Fruit fly (Drosophila melanogaster) whole organism, embryonic: ENCODE measurements around the gene CG14564.

Experiments
- ATbp ChIP-seq: fragments of 200-800 bp; sonication (Bioruptor generic); optimal IDR thresholded peaks from 2 replicates; lab custom pipeline; 2017; ENCODE audit warnings: missing biosample characterization, mild to moderate bottlenecking, missing genetic modification characterization, missing genetic modification reagents
- Antp ChIP-seq: fragments of 200-800 bp; sonication (Bioruptor generic); optimal IDR thresholded peaks from 3 replicates; lab custom pipeline; 2016; ENCODE audit warnings: missing biosample characterization, missing genetic modification characterization
- Blimp-1 ChIP-seq: fragments of 200-800 bp; sonication (Bioruptor generic); optimal IDR thresholded peaks from 3 replicates; lab custom pipeline; 2018; ENCODE audit warnings: missing biosample characterization, missing genetic modification characterization, mild to moderate bottlenecking, moderate library complexity, missing genetic modification reagents
- CG1233 ChIP-seq: fragments of 200-800 bp; sonication (Bioruptor generic); optimal IDR thresholded peaks from 4 replicates; lab custom pipeline; 2018; ENCODE audit warnings: missing biosample characterization, mild to moderate bottlenecking, missing genetic modification characterization
- CG12769 ChIP-seq: fragments of 200-800 bp; sonication (Bioruptor generic); optimal IDR thresholded peaks from 2 replicates; lab custom pipeline; 2019; ENCODE audit warnings: missing biosample characterization, mild to moderate bottlenecking, missing genetic modification characterization, moderate library complexity
- CG13775 ChIP-seq: fragments of 200-800 bp; sonication (Bioruptor generic); optimal IDR thresholded peaks from 3 replicates; lab custom pipeline; 2017; ENCODE audit warnings: missing biosample characterization, mild to moderate bottlenecking, missing genetic modification characterization
- CG14014 ChIP-seq: fragments of 200-800 bp; sonication (Bioruptor generic); IDR thresholded peaks from 2 replicates; pipeline ENCODE4 v1.3.6; 2022; ENCODE audit warnings: missing biosample characterization, missing genetic modification characterization
- CG16863 ChIP-seq: fragments of 200-800 bp; sonication (Bioruptor generic); optimal IDR thresholded peaks from 3 replicates; lab custom pipeline; 2016; ENCODE audit warnings: missing biosample characterization, missing genetic modification characterization
- CG17359 ChIP-seq: fragments of 200-800 bp; sonication (Bioruptor generic); optimal IDR thresholded peaks from 3 replicates; lab custom pipeline; 2018; ENCODE audit warnings: missing biosample characterization, mild to moderate bottlenecking, missing genetic modification characterization, moderate library complexity
- CG17802 ChIP-seq: fragments of 200-800 bp; sonication (Bioruptor generic); optimal IDR thresholded peaks from 2 replicates; lab custom pipeline; 2018; ENCODE audit warnings: missing biosample characterization, mild to moderate bottlenecking, missing genetic modification characterization, moderate library complexity
- CG30403 ChIP-seq: fragments of 200-800 bp; sonication (Bioruptor generic); optimal IDR thresholded peaks from 3 replicates; lab custom pipeline; 2016; ENCODE audit warnings: missing biosample characterization, missing genetic modification characterization
- CG33557 ChIP-seq: fragments of 200-800 bp; sonication (Bioruptor generic); optimal IDR thresholded peaks from 2 replicates; lab custom pipeline; 2019; ENCODE audit warnings: missing biosample characterization, mild to moderate bottlenecking, missing genetic modification characterization, moderate library complexity
- CG4707 ChIP-seq: fragments of 200-800 bp; sonication (Bioruptor generic); optimal IDR thresholded peaks from 2 replicates; lab custom pipeline; 2018; ENCODE audit warnings: missing biosample characterization, mild to moderate bottlenecking, missing genetic modification characterization, moderate library complexity
- CG6683 ChIP-seq: fragments of 200-800 bp; sonication (Bioruptor generic); optimal IDR thresholded peaks from 2 replicates; lab custom pipeline; 2017; ENCODE audit warnings: missing biosample characterization, mild to moderate bottlenecking, missing genetic modification characterization, missing genetic modification reagents
- CG8944 ChIP-seq: fragments of 200-800 bp; sonication (Bioruptor generic); optimal IDR thresholded peaks from 3 replicates; lab custom pipeline; 2016; ENCODE audit warnings: missing biosample characterization, missing genetic modification characterization
- D ChIP-seq, 2 experiments: fragments of 200-800 bp in 1 of 2; fragments of >200 bp in 1 of 2; sonication (Bioruptor generic) in 1 of 2; optimal IDR thresholded peaks; 2 replicates in 1 of 2; 3 replicates in 1 of 2; lab custom pipeline; 2017; ENCODE audit warnings: mild to moderate bottlenecking in 1 of 2, missing biosample characterization in 1 of 2, missing genetic modification characterization in 1 of 2, missing genetic modification reagents in 1 of 2
- Deaf1 ChIP-seq: fragments of 200-800 bp; optimal IDR thresholded peaks from 3 replicates; lab custom pipeline; 2019; ENCODE audit warnings: missing biosample characterization, mild to moderate bottlenecking, missing genetic modification characterization, moderate library complexity
- Dip3 ChIP-seq: fragments of 200-800 bp; sonication (Bioruptor generic); optimal IDR thresholded peaks from 3 replicates; lab custom pipeline; 2016; ENCODE audit warnings: missing biosample characterization, missing genetic modification characterization
- GATAe ChIP-seq: fragments of 200-800 bp; sonication (Bioruptor generic); conservative IDR thresholded peaks from 2 replicates; pipeline ENCODE4 v1.3.6; 2022; ENCODE audit warnings: missing biosample characterization, missing genetic modification characterization
- Hmx ChIP-seq: fragments of 200-800 bp; sonication (Bioruptor generic); optimal IDR thresholded peaks from 2 replicates; lab custom pipeline; 2016; ENCODE audit warnings: missing biosample characterization, missing genetic modification characterization
- Hr3 ChIP-seq: fragments of 200-800 bp; sonication (Bioruptor generic); optimal IDR thresholded peaks from 3 replicates; lab custom pipeline; 2016; ENCODE audit warnings: missing biosample characterization, missing genetic modification characterization
- Lpt ChIP-seq: fragments of >200 bp; optimal IDR thresholded peaks from 2 replicates; lab custom pipeline; 2018; ENCODE audit warnings: missing biosample characterization, missing genetic modification characterization
- Mes4 ChIP-seq: fragments of 200-800 bp; sonication (Bioruptor generic); optimal IDR thresholded peaks from 2 replicates; lab custom pipeline; 2016; ENCODE audit warnings: missing biosample characterization, missing genetic modification characterization
- Sry-β ChIP-seq: fragments of 200-800 bp; sonication (Bioruptor generic); optimal IDR thresholded peaks from 2 replicates; lab custom pipeline; 2018; ENCODE audit warnings: missing biosample characterization, mild to moderate bottlenecking, missing genetic modification characterization, moderate library complexity
- TFAM ChIP-seq: fragments of 200-800 bp; sonication (Bioruptor generic); optimal IDR thresholded peaks from 2 replicates; lab custom pipeline; 2017; ENCODE audit warnings: missing biosample characterization, missing genetic modification characterization, inconsistent platforms
- ap ChIP-seq: fragments of 200-800 bp; sonication (Bioruptor generic); IDR thresholded peaks from 2 replicates; pipeline ENCODE4 v1.3.6; 2022; ENCODE audit warnings: missing biosample characterization, missing genetic modification characterization
- az2 ChIP-seq: fragments of 200-800 bp; sonication (Bioruptor generic); optimal IDR thresholded peaks from 3 replicates; lab custom pipeline; 2016; ENCODE audit warnings: missing biosample characterization, missing genetic modification characterization
- bsh ChIP-seq, 2 experiments: fragments of 200-800 bp; sonication (Bioruptor generic); optimal IDR thresholded peaks; 2 replicates each; lab custom pipeline; 2017 to 2018; ENCODE audit warnings: mild to moderate bottlenecking in 2 of 2, missing biosample characterization in 2 of 2, missing genetic modification characterization in 2 of 2, moderate library complexity in 1 of 2
- btn ChIP-seq: fragments of 200-800 bp; sonication (Bioruptor generic); optimal IDR thresholded peaks from 2 replicates; lab custom pipeline; 2016; ENCODE audit warnings: missing biosample characterization, missing genetic modification characterization
- cato ChIP-seq: fragments of 200-800 bp; sonication (Bioruptor generic); optimal IDR thresholded peaks from 2 replicates; lab custom pipeline; 2016; ENCODE audit warnings: missing biosample characterization, missing genetic modification characterization, borderline replicate concordance
- corto ChIP-seq: fragments of 200-800 bp; sonication (Bioruptor generic); optimal IDR thresholded peaks from 2 replicates; lab custom pipeline; 2016; ENCODE audit warnings: missing biosample characterization, mild to moderate bottlenecking, missing genetic modification characterization, moderate library complexity
- dmrt99B ChIP-seq: fragments of 200-800 bp; sonication (Bioruptor generic); optimal IDR thresholded peaks from 2 replicates; lab custom pipeline; 2018; ENCODE audit warnings: missing biosample characterization, mild to moderate bottlenecking, missing genetic modification characterization, moderate library complexity
- dpn ChIP-seq, 2 experiments: fragments of 200-800 bp; sonication (Bioruptor generic); optimal IDR thresholded peaks; 3 replicates each; lab custom pipeline; 2016; ENCODE audit warnings: missing biosample characterization in 2 of 2, missing genetic modification characterization in 2 of 2
- fd64A ChIP-seq: fragments of 200-800 bp; sonication (Bioruptor generic); optimal IDR thresholded peaks from 3 replicates; lab custom pipeline; 2018; ENCODE audit warnings: missing biosample characterization, mild to moderate bottlenecking, missing genetic modification characterization
- grn ChIP-seq: fragments of 200-800 bp; sonication (Bioruptor generic); optimal IDR thresholded peaks from 3 replicates; lab custom pipeline; 2017; ENCODE audit warnings: missing biosample characterization, missing genetic modification characterization
- lilli ChIP-seq: fragments of 200-800 bp; sonication (Bioruptor generic); optimal IDR thresholded peaks from 3 replicates; lab custom pipeline; 2016; ENCODE audit warnings: missing biosample characterization, missing genetic modification characterization
- nmo ChIP-seq: fragments of 200-800 bp; sonication (Bioruptor generic); optimal IDR thresholded peaks from 2 replicates; lab custom pipeline; 2018; ENCODE audit warnings: missing biosample characterization, mild to moderate bottlenecking, missing genetic modification characterization, moderate library complexity
- p53 ChIP-seq: fragments of 200-800 bp; sonication (Bioruptor generic); optimal IDR thresholded peaks from 2 replicates; lab custom pipeline; 2016; ENCODE audit warnings: missing biosample characterization, missing genetic modification characterization
- ro ChIP-seq: fragments of 200-800 bp; sonication (Bioruptor generic); IDR thresholded peaks from 2 replicates; pipeline ENCODE4 v1.3.6; 2022; ENCODE audit warnings: missing biosample characterization, missing genetic modification characterization
- run ChIP-seq: fragments of 200-800 bp; sonication (Bioruptor generic); optimal IDR thresholded peaks from 3 replicates; lab custom pipeline; 2018; ENCODE audit warnings: missing biosample characterization, mild to moderate bottlenecking, missing genetic modification characterization
- sc ChIP-seq, 3 experiments: fragments of >200 bp in 2 of 3; fragments of 200-800 bp in 1 of 3; sonication (Bioruptor generic) in 1 of 3; optimal IDR thresholded peaks; 2 replicates in 2 of 3; 3 replicates in 1 of 3; lab custom pipeline; 2017; ENCODE audit warnings: mild to moderate bottlenecking in 1 of 3, missing biosample characterization in 1 of 3, missing genetic modification characterization in 1 of 3, missing genetic modification reagents in 1 of 3
- slp2 ChIP-seq: fragments of 200-800 bp; sonication (Bioruptor generic); optimal IDR thresholded peaks from 2 replicates; lab custom pipeline; 2016; ENCODE audit warnings: missing biosample characterization, missing genetic modification characterization
- sob ChIP-seq: fragments of 200-800 bp; sonication (Bioruptor generic); IDR thresholded peaks from 2 replicates; pipeline ENCODE4 v1.3.6; 2022; ENCODE audit warnings: missing biosample characterization, missing genetic modification characterization
- ssp ChIP-seq: fragments of 200-800 bp; sonication (Bioruptor generic); IDR thresholded peaks from 2 replicates; pipeline ENCODE4 v1.3.6; 2022; ENCODE audit warnings: missing biosample characterization, missing genetic modification characterization
- twi ChIP-seq: fragments of 200-800 bp; optimal IDR thresholded peaks from 2 replicates; lab custom pipeline; 2019; ENCODE audit warnings: missing biosample characterization, mild to moderate bottlenecking, missing genetic modification characterization, moderate library complexity
- vfl ChIP-seq: fragments of 200-800 bp; sonication (Bioruptor generic); optimal IDR thresholded peaks from 2 replicates; lab custom pipeline; 2016; ENCODE audit warnings: missing biosample characterization, missing genetic modification characterization
- z ChIP-seq: fragments of 200-800 bp; sonication (Bioruptor generic); IDR thresholded peaks from 3 replicates; pipeline ENCODE4 v1.3.6; 2022; ENCODE audit warnings: missing biosample characterization, missing genetic modification characterization

CG14564 gene

DNA sequence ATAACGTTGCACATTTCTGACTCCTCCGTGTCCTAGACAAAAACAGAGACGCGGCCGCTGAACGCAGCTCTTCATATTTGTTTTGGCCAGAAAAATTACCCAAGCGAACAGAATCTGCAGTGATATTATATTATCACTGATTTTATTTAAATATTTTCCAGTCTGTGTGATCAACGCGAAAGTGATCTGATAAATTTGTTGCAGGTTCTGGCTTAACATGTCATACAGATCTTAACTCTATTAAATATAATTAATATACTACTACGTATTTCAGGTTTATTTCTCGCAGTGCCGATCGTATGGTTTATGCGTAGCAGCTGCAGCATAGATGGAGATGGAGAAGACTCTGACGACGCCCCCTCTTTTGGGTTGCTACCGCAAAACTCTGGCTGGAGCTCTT, 36.1 kb upstream of the CG14564 start:
- TF ChIP-seq Deaf1 (tag; lab: Kevin White, UChicago) = no peak
- no peak for TF ChIP-seq Hmx (GFP tag; lab: Kevin White, UChicago)
- no peak for TF ChIP-seq twi (tag; lab: Kevin White, UChicago)
- TF ChIP-seq p53 = no peak
- peak in 1 of 2 experiments; percentile 19 for TF ChIP-seq bsh (GFP tag; optimal IDR thresholded peaks at IDR 0.05; lab: Kevin White, UChicago)
- TF ChIP-seq, all 482 proteins: peak for 1

DNA sequence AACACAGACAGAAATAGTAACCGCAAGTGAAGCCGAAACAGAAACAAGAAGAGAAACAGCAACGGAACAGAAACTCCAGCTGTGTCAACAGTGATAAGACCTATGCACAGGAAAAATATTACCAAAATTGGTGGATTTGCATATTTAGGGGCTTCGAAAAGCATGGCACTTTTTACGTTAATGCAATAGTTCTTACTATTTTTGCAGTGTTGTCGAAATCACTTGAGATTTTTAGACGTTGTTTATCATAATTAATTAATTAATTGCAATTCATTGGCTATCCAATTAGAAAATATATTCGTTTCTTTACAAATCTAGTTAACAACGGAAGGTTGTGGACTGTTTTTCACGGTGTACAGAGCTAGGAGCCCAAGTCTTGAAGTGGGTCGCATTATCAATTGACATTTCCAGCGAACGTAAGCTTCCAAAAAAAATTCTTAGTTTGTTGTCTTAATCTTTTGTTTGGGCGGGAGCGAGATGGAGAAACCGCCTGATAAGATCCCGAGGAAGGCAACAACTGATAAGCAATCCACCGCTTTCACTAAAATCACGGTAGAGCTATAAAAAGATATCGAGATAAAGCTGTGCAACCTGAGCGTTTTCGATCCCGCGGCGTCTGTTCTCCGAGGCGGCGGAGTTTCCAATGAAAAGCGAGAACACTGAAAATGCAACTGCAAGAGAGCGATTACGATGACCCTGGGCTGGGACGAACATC, 29.8 kb upstream of the CG14564 start:
- TF ChIP-seq z = no peak
- no peak for TF ChIP-seq CG12769 (tag; lab: Kevin White, UChicago)
- TF ChIP-seq Lpt = no peak
- TF ChIP-seq D (optimal IDR thresholded peaks at IDR 0.05; lab: Kevin White, UChicago) = no peak
- no peak for TF ChIP-seq D (GFP tag; optimal IDR thresholded peaks at IDR 0.05; lab: Kevin White, UChicago)
- TF ChIP-seq Hmx (GFP tag; lab: Kevin White, UChicago) = no peak
- no peak for TF ChIP-seq sob (GFP tag; lab: Robert Waterston, UW)
- no peak for TF ChIP-seq vfl
- no peak for TF ChIP-seq Antp (GFP tag; lab: Kevin White, UChicago)
- no peak for TF ChIP-seq CG17359 (tag; lab: Kevin White, UChicago)
- TF ChIP-seq cato (GFP tag; lab: Kevin White, UChicago) = no peak
- TF ChIP-seq CG1233 (GFP tag; lab: Kevin White, UChicago) = no peak
- TF ChIP-seq CG13775 = no peak
- TF ChIP-seq nmo (GFP tag; lab: Kevin White, UChicago) = peak; percentile 49
- peak; percentile 27 for TF ChIP-seq Blimp-1
- TF ChIP-seq run (tag; lab: Kevin White, UChicago) = no peak
- peak; percentile 16 for TF ChIP-seq CG30403 (GFP tag; lab: Kevin White, UChicago)
- no peak for TF ChIP-seq CG4707 (GFP tag; lab: Kevin White, UChicago)
- no peak for TF ChIP-seq ap (GFP tag; lab: Robert Waterston, UW)
- TF ChIP-seq GATAe (GFP tag; lab: Robert Waterston, UW) = no peak
- TF ChIP-seq CG33557 = peak; percentile 31
- no peak for TF ChIP-seq CG14014 (GFP tag; lab: Robert Waterston, UW)
- no peak for TF ChIP-seq Mes4
- no peak for TF ChIP-seq TFAM (GFP tag; lab: Kevin White, UChicago)
- TF ChIP-seq Dip3 (GFP tag; lab: Kevin White, UChicago) = no peak
- TF ChIP-seq CG16863 = no peak
- no peak for TF ChIP-seq slp2 (GFP tag; lab: Kevin White, UChicago)
- peak; percentile 83 for TF ChIP-seq grn
- no peak for TF ChIP-seq CG8944 (GFP tag; lab: Kevin White, UChicago)
- no peak for TF ChIP-seq dpn (GFP tag; optimal IDR thresholded peaks at IDR 0.05; lab: Kevin White, UChicago)
- no peak for TF ChIP-seq CG6683 (GFP tag; lab: Kevin White, UChicago)
- no peak for TF ChIP-seq ro
- no peak for TF ChIP-seq Sry-β
- TF ChIP-seq dmrt99B (tag; lab: Kevin White, UChicago) = no peak
- TF ChIP-seq ATbp (GFP tag; lab: Kevin White, UChicago) = peak; percentile 12
- TF ChIP-seq ssp (GFP tag; lab: Robert Waterston, UW) = no peak
- no peak for TF ChIP-seq CG17802 (tag; lab: Kevin White, UChicago)
- TF ChIP-seq corto (GFP tag; lab: Kevin White, UChicago) = no peak
- TF ChIP-seq btn (GFP tag; lab: Kevin White, UChicago) = no peak
- no peak for TF ChIP-seq sc (optimal IDR thresholded peaks at IDR 0.05; lab: Kevin White, UChicago)
- peak; percentile 4 for TF ChIP-seq sc (GFP tag; optimal IDR thresholded peaks at IDR 0.05; lab: Kevin White, UChicago)
- TF ChIP-seq az2 (GFP tag; lab: Kevin White, UChicago) = peak; percentile 9
- no peak for TF ChIP-seq Hr3 (GFP tag; lab: Kevin White, UChicago)
- TF ChIP-seq lilli (GFP tag; lab: Kevin White, UChicago) = no peak
- no peak for TF ChIP-seq fd64A (GFP tag; lab: Kevin White, UChicago)
